Worm (Caenorhabditis elegans): Measurements from ENCODE around the gene Y38F1A.7.

- no peak for TF ChIP-seq him-1 (tag; optimal IDR thresholded peaks at IDR 0.05)
- no peak for TF ChIP-seq dao-5 (tag; optimal IDR thresholded peaks at IDR 0.05)
Measured at ce11 chrII:12990191-12990590, 7.4 kb downstream of the Y38F1A.7 start.
